Worm (Caenorhabditis elegans) whole organism, young adult: ENCODE data around the gene K08D8.4.

Experiments
- B0019.2 ChIP-seq: fragments of 200-800 bp; sonication (Bioruptor generic); conservative IDR thresholded peaks from 2 replicates; pipeline ENCODE4 v1.3.6; 2022; ENCODE audit warnings: missing genetic modification reagents, missing genetic modification characterization, missing compliant biosample characterization
- B0261.1 ChIP-seq: sonication (generic microtip); optimal IDR thresholded peaks from 2 replicates; lab custom pipeline; 2016; ENCODE audit warnings: mild to moderate bottlenecking, missing genetic modification characterization, moderate library complexity, missing compliant biosample characterization
- C06A6.2 ChIP-seq: fragments of 200-800 bp; sonication (Bioruptor generic); conservative IDR thresholded peaks from 2 replicates; pipeline ENCODE4 v1.3.6; 2022; ENCODE audit warnings: missing genetic modification characterization, missing compliant biosample characterization
- C17E4.6 ChIP-seq: fragments of 200-800 bp; sonication (Bioruptor generic); IDR thresholded peaks from 2 replicates; pipeline ENCODE4 v1.3.6; 2022; ENCODE audit warnings: missing genetic modification reagents, missing genetic modification characterization, missing compliant biosample characterization
- D2030.7 ChIP-seq: fragments of 200-800 bp; sonication (Bioruptor generic); IDR thresholded peaks from 2 replicates; pipeline ENCODE4 v1.3.6; 2022; ENCODE audit warnings: missing genetic modification reagents, missing genetic modification characterization, missing compliant biosample characterization
- F52B5.7 ChIP-seq: sonication (generic microtip); optimal IDR thresholded peaks from 2 replicates; lab custom pipeline; 2016; ENCODE audit warnings: mild to moderate bottlenecking, missing genetic modification characterization, missing compliant biosample characterization
- F57A8.1 ChIP-seq: fragments of 200-800 bp; sonication (Bioruptor generic); optimal IDR thresholded peaks from 2 replicates; lab custom pipeline; 2018; ENCODE audit warnings: mild to moderate bottlenecking, missing genetic modification characterization, moderate library complexity, missing compliant biosample characterization
- F57C9.4 ChIP-seq: sonication (generic microtip); optimal IDR thresholded peaks from 2 replicates; lab custom pipeline; 2017; ENCODE audit warnings: mild to moderate bottlenecking, missing genetic modification characterization, missing compliant biosample characterization
- T07F8.4 ChIP-seq: sonication (generic microtip); optimal IDR thresholded peaks from 2 replicates; lab custom pipeline; 2016; ENCODE audit warnings: mild to moderate bottlenecking, missing genetic modification characterization, moderate library complexity, missing compliant biosample characterization
- Y53F4B.3 ChIP-seq: fragments of 200-800 bp; sonication (Bioruptor generic); IDR thresholded peaks from 2 replicates; pipeline ENCODE4 v1.3.6; 2022; ENCODE audit warnings: missing genetic modification reagents, missing genetic modification characterization, missing compliant biosample characterization
- Y95B8A.8 ChIP-seq: fragments of 200-800 bp; sonication (Bioruptor generic); IDR thresholded peaks from 2 replicates; pipeline ENCODE4 v1.3.6; 2022; ENCODE audit warnings: missing genetic modification reagents, missing genetic modification characterization, missing compliant biosample characterization
- ama-1 ChIP-seq, 3 experiments: fragments of 150-350 bp in 1 of 3; sonication (generic microtip) in 2 of 3; optimal IDR thresholded peaks; 2 replicates each; lab custom pipeline; 2014 to 2018; ENCODE audit warnings: missing biosample characterization in 2 of 3, missing genetic modification characterization in 2 of 3, missing genetic modification reagents in 2 of 3
- attf-3 ChIP-seq: fragments of 200-800 bp; sonication (Bioruptor generic); conservative IDR thresholded peaks from 2 replicates; pipeline ENCODE4 v1.3.6; 2022; ENCODE audit warnings: missing genetic modification reagents, missing genetic modification characterization, missing compliant biosample characterization
- bed-1 ChIP-seq: fragments of 200-800 bp; sonication (Bioruptor generic); IDR thresholded peaks from 2 replicates; pipeline ENCODE4 v1.3.6; 2022; ENCODE audit warnings: missing genetic modification reagents, missing genetic modification characterization, missing compliant biosample characterization
- cebp-1 ChIP-seq, 2 experiments: fragments of 200-800 bp in 1 of 2; sonication (Bioruptor generic) in 1 of 2; sonication (generic microtip) in 1 of 2; IDR thresholded peaks in 1 of 2; optimal IDR thresholded peaks in 1 of 2; 2 replicates each; pipeline versions ENCODE4 v1.3.6 to Lab custom; 2017 to 2022; ENCODE audit warnings: missing compliant biosample characterization in 2 of 2, missing genetic modification characterization in 2 of 2, mild to moderate bottlenecking in 1 of 2, missing genetic modification reagents in 1 of 2, moderate library complexity in 1 of 2
- ceh-100 ChIP-seq: fragments of 200-800 bp; sonication (Bioruptor generic); IDR thresholded peaks from 2 replicates; pipeline ENCODE4 v1.3.6; 2022; ENCODE audit warnings: missing genetic modification reagents, missing genetic modification characterization, missing compliant biosample characterization
- chd-7 ChIP-seq: sonication (generic microtip); optimal IDR thresholded peaks from 2 replicates; lab custom pipeline; 2016; ENCODE audit warnings: mild to moderate bottlenecking, missing genetic modification characterization, moderate library complexity, missing compliant biosample characterization
- dpff-1 ChIP-seq: sonication (generic microtip); optimal IDR thresholded peaks from 2 replicates; lab custom pipeline; 2017; ENCODE audit warnings: mild to moderate bottlenecking, missing genetic modification characterization, missing compliant biosample characterization
- egl-44 ChIP-seq: fragments of 200-800 bp; sonication (Bioruptor generic); IDR thresholded peaks from 2 replicates; pipeline ENCODE4 v1.3.6; 2022; ENCODE audit warnings: missing genetic modification reagents, missing genetic modification characterization, missing compliant biosample characterization
- fkh-3 ChIP-seq: sonication (generic microtip); optimal IDR thresholded peaks from 2 replicates; lab custom pipeline; 2016; ENCODE audit warnings: mild to moderate bottlenecking, missing genetic modification characterization, missing compliant biosample characterization
- let-526 ChIP-seq: fragments of 200-800 bp; sonication (Bioruptor generic); IDR thresholded peaks from 2 replicates; pipeline ENCODE4 v1.3.6; 2022; ENCODE audit warnings: missing genetic modification reagents, missing genetic modification characterization, missing compliant biosample characterization
- mel-28 ChIP-seq: sonication (generic microtip); optimal IDR thresholded peaks from 2 replicates; lab custom pipeline; 2016; ENCODE audit warnings: borderline replicate concordance, mild to moderate bottlenecking, missing genetic modification characterization, missing compliant biosample characterization
- nfya-2 ChIP-seq: fragments of 200-800 bp; sonication (Bioruptor generic); IDR thresholded peaks from 2 replicates; pipeline ENCODE4 v1.3.6; 2022; ENCODE audit warnings: missing genetic modification reagents, missing genetic modification characterization, missing compliant biosample characterization
- nhr-27 ChIP-seq: fragments of 200-800 bp; sonication (Bioruptor generic); optimal IDR thresholded peaks from 2 replicates; lab custom pipeline; 2018; ENCODE audit warnings: mild to moderate bottlenecking, missing genetic modification characterization, moderate library complexity, missing compliant biosample characterization
- nhr-80 ChIP-seq: sonication (generic microtip); optimal IDR thresholded peaks from 2 replicates; lab custom pipeline; 2016; ENCODE audit warnings: missing genetic modification characterization, missing compliant biosample characterization
- pbrm-1 ChIP-seq: fragments of 200-800 bp; sonication (Bioruptor generic); IDR thresholded peaks from 2 replicates; pipeline ENCODE4 v1.3.6; 2022; ENCODE audit warnings: missing genetic modification reagents, missing genetic modification characterization, missing compliant biosample characterization
- rcor-1 ChIP-seq: fragments of 200-800 bp; sonication (Bioruptor generic); IDR thresholded peaks from 2 replicates; pipeline ENCODE4 v1.3.6; 2022; ENCODE audit warnings: missing genetic modification reagents, missing genetic modification characterization, missing compliant biosample characterization
- unc-130 ChIP-seq: sonication (generic microtip); optimal IDR thresholded peaks from 2 replicates; lab custom pipeline; 2016; ENCODE audit warnings: missing genetic modification reagents, missing genetic modification characterization, missing compliant biosample characterization
- unc-62 ChIP-seq: fragments of 150-350 bp; optimal IDR thresholded peaks from 2 replicates; lab custom pipeline; 2014; ENCODE audit warnings: missing biosample characterization, missing genetic modification reagents, missing genetic modification characterization
- xnd-1 ChIP-seq: sonication (generic microtip); optimal IDR thresholded peaks from 2 replicates; lab custom pipeline; 2016; ENCODE audit warnings: missing genotype, missing genetic modification reagents, missing genetic modification characterization, missing compliant biosample characterization
- ztf-25 ChIP-seq: fragments of 200-800 bp; sonication (Bioruptor generic); IDR thresholded peaks from 2 replicates; pipeline ENCODE4 v1.3.6; 2022; ENCODE audit warnings: missing genetic modification reagents, missing genetic modification characterization, missing compliant biosample characterization
- ztf-6 ChIP-seq: fragments of 200-800 bp; sonication (Bioruptor generic); IDR thresholded peaks from 2 replicates; pipeline ENCODE4 v1.3.6; 2022; ENCODE audit warnings: missing genetic modification reagents, missing genetic modification characterization, missing compliant biosample characterization

Gene K08D8.4

DNA sequence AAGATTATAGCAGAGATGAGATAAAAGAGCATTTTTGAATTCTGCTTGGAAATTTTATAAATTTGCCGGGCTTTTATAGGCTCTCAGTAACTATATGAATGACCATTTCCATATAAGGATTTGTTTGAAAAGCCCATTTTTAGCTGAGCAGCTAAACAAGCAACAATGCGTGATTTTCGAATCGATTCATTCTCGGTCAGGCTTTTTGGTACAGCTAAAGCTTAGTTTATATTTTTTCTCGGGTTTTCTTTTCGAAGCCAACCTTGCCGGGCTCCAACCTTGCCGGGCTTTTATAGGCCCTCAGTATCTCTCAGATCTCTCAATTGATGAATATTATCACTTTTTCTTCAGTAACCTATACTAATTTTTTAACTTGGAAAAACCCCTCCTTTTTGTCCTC, 14.5 kb upstream of the K08D8.4 start, which contains the start of gene srlf-4:
TSS of gene srlf-4 (minus strand) at position 101 of the 400 bp plus-strand sequence.
- 0 out of 2 replicates have a peak, but pooled peaks have one; percentile 34 for TF ChIP-seq bed-1
- no peak for TF ChIP-seq unc-62 (GFP tag; lab: Kevin White, UChicago)

DNA sequence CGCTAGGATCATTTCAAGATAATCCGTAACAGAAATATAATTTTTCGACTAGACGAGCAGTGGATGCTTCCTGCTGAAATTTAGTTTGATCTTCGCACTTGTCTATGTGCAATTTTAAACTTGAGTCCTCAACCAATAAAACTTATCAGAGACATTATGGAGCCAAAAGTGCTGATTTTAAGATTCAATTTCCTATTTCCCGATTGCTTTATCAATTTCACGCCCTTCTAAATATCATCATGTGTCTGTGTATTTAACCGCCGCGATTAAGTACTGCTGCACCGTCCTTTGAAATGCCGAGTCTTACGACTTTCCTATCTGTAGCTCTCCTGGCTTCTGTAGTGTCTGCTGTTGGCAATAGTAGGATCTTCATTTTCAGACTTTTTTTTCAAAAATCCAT, 11.2 kb upstream of the K08D8.4 start, which contains the start of gene C32H11.4:
TSS of gene C32H11.4 (plus strand) at position 238 of the 400 bp plus-strand sequence.
- no peak for TF ChIP-seq F57A8.1 (GFP tag; lab: Kevin White, UChicago)
- TF ChIP-seq chd-7 = no peak
- TF ChIP-seq nhr-80 (tag; lab: Kevin White, UChicago) = peak; percentile 32
- TF ChIP-seq cebp-1 (GFP tag; IDR thresholded peaks at IDR 0.05; lab: Robert Waterston, UW) = no peak
- TF ChIP-seq cebp-1 (tag; optimal IDR thresholded peaks at IDR 0.05; lab: Kevin White, UChicago) = no peak
- TF ChIP-seq fkh-3 (tag; lab: Kevin White, UChicago) = no peak

DNA sequence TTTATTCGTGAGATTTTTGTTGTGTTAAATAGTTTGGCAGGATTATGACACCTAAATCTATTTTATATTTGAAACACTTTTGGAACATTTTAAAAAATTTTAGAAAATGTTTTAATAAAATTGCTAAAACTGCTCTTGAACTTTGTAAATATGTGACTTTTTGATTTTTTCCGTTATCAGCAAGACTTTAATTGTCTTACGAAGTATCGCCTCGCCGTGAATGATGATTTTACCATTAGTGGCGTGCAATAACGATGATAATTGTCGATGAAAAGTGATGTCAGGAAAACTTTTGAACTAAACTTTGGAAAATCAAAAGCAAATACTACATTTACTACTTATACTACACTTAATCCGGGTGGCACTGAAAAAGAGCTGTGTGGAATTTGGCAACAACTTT, 10.8 kb upstream of the K08D8.4 start:
- TF ChIP-seq Y95B8A.8 (GFP tag; lab: Robert Waterston, UW) (no peak), attf-3 (GFP tag; lab: Robert Waterston, UW) (no peak), egl-44 (GFP tag; lab: Robert Waterston, UW) (no peak)

DNA sequence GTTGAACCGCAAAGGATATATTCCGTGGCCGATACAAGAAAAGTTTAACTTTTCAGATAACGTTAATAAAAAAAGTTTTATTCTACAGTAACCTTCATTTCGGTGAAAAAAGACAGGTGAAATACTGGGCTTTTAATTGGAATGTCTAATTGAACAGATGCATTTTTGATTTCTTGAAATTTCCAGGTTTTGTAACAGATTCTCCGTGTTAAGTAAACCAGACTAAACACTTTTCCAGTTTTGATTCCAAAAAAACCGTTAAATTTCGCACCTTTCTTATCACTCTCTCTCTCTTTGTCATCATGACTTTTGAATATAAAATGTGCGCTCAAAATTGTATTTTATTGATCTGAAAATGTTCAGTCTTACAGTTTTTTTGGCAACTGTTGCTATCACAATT, 8.5 kb upstream of the K08D8.4 start, which contains the start of gene C32H11.3:
TSS of gene C32H11.3 (plus strand) at position 301 of the 400 bp plus-strand sequence.
- TF ChIP-seq mel-28 (no peak), dpff-1 (tag; lab: Kevin White, UChicago) (no peak), C06A6.2 (GFP tag; lab: Robert Waterston, UW) (no peak), nfya-2 (no peak), ama-1 (optimal IDR thresholded peaks at IDR 0.05; lab: Kevin White, UChicago) (no peak), ama-1 (GFP tag; optimal IDR thresholded peaks at IDR 0.05; lab: Kevin White, UChicago) (no peak), ceh-100 (no peak), F52B5.7 (tag; lab: Kevin White, UChicago) (no peak)

DNA sequence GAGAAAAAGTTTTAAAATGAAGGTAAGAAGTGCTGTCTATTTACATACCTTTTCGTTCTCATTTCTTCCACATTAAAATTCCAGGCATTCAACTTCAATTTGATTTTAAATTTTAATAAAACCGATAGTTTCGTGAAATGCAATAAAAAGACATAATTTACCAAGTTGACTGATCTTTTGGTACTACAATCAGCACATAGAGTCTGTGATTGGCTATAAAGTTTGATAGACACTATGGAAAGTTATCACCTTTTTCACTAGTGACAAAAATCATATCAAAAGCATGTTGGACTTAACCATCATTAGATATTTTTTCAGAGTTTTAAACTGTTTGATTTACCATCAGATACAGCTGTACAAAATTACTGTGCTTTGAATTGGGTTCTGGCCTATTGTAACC, 5.7 kb upstream of the K08D8.4 start, which contains the start of gene srz-15:
TSS of gene srz-15 (plus strand) at position 301 of the 400 bp plus-strand sequence.
- no peak for TF ChIP-seq dpff-1 (tag; lab: Kevin White, UChicago)
- TF ChIP-seq nhr-27 (tag; lab: Kevin White, UChicago) = no peak
- TF ChIP-seq F57C9.4 (tag; lab: Kevin White, UChicago) = no peak
- TF ChIP-seq B0019.2 (GFP tag; lab: Robert Waterston, UW) = no peak
- no peak for TF ChIP-seq Y53F4B.3 (GFP tag; lab: Robert Waterston, UW)
- TF ChIP-seq C17E4.6 (GFP tag; lab: Robert Waterston, UW) = no peak
- TF ChIP-seq D2030.7 (GFP tag; lab: Robert Waterston, UW) = no peak
- TF ChIP-seq ama-1 (optimal IDR thresholded peaks at IDR 0.05; lab: Kevin White, UChicago) = no peak
- TF ChIP-seq ama-1 (GFP tag; optimal IDR thresholded peaks at IDR 0.05; lab: Kevin White, UChicago) = no peak
- no peak for TF ChIP-seq unc-130 (GFP tag; lab: Kevin White, UChicago)
- no peak for TF ChIP-seq rcor-1 (GFP tag; lab: Robert Waterston, UW)
- no peak for TF ChIP-seq mel-28
- TF ChIP-seq T07F8.4 = no peak
- TF ChIP-seq xnd-1 = no peak
- no peak for TF ChIP-seq pbrm-1 (GFP tag; lab: Robert Waterston, UW)
- TF ChIP-seq B0261.1 (tag; lab: Kevin White, UChicago) = no peak
- TF ChIP-seq ztf-25 = no peak
- no peak for TF ChIP-seq ztf-6 (GFP tag; lab: Robert Waterston, UW)
- no peak for TF ChIP-seq let-526
- TF ChIP-seq Y95B8A.8 (GFP tag; lab: Robert Waterston, UW) = no peak
